Fruit fly (Drosophila melanogaster): ENCODE data around the gene cal1.

Gene cal1

dm6 chr3R:17052465-17053149, 35.5 kb upstream of the cal1 start:
- TF ChIP-seq CG12605 (GFP tag; IDR thresholded peaks at IDR 0.05) (peak; percentile 39; the same call in 1 of the 2 replicates), CG8301 (tag; optimal IDR thresholded peaks at IDR 0.05) (peak; percentile 69), CG8159 (tag; optimal IDR thresholded peaks at IDR 0.05) (peak; percentile 91), Pif1A (GFP tag; optimal IDR thresholded peaks at IDR 0.05) (peak; percentile 81), Pif1B (GFP tag; optimal IDR thresholded peaks at IDR 0.05) (peak; percentile 80), Ets98B (GFP tag; IDR thresholded peaks at IDR 0.05) (no peak), CG13204 (GFP tag; optimal IDR thresholded peaks at IDR 0.05) (peak; percentile 90), CG15710 (tag; optimal IDR thresholded peaks at IDR 0.05) (peak; percentile 88), CG32121 (GFP tag; IDR thresholded peaks at IDR 0.05) (no peak), CG9948 (tag; optimal IDR thresholded peaks at IDR 0.05) (peak; percentile 86), CG17806 (tag; optimal IDR thresholded peaks at IDR 0.05) (peak; percentile 86), Snoo (tag; optimal IDR thresholded peaks at IDR 0.05) (peak; percentile 71), CG10348 (GFP tag; IDR thresholded peaks at IDR 0.05) (no peak), rn (GFP tag; IDR thresholded peaks at IDR 0.05) (no peak), EcR (GFP tag; optimal IDR thresholded peaks at IDR 0.05) (peak; percentile 23), D1 (tag; optimal IDR thresholded peaks at IDR 0.05) (peak; percentile 17), fd96Ca (GFP tag; IDR thresholded peaks at IDR 0.05) (no peak), CG14655 (GFP tag; optimal IDR thresholded peaks at IDR 0.05) (peak; percentile 85), CG34367 (tag; optimal IDR thresholded peaks at IDR 0.05) (peak; percentile 75), CG4496 (GFP tag; IDR thresholded peaks at IDR 0.05) (peak; percentile 69), gl (tag; optimal IDR thresholded peaks at IDR 0.05) (peak; percentile 58)

dm6 chr3R:17053415-17054177, 34.5 kb upstream of the cal1 start, which contains the start of gene Dad:
Gene Dad (plus strand): TSS chr3R:17054007.
- no peak for TF ChIP-seq CG8301 (tag; optimal IDR thresholded peaks at IDR 0.05)
- peak; percentile 4 for TF ChIP-seq CG8159 (tag; optimal IDR thresholded peaks at IDR 0.05)
- peak; percentile 22 for TF ChIP-seq CG15710 (tag; optimal IDR thresholded peaks at IDR 0.05)
- peak; percentile 10 for TF ChIP-seq CG34367 (tag; optimal IDR thresholded peaks at IDR 0.05)
- TF ChIP-seq CG9948 (tag; optimal IDR thresholded peaks at IDR 0.05), result peak; percentile 29
- TF ChIP-seq CG12605 (GFP tag; IDR thresholded peaks at IDR 0.05), result peak; percentile 27; the same call in 1 of the 2 replicates
- TF ChIP-seq CG14655 (GFP tag; optimal IDR thresholded peaks at IDR 0.05), result peak; percentile 5
- peak; percentile 30 for TF ChIP-seq Pif1B (GFP tag; optimal IDR thresholded peaks at IDR 0.05)
- TF ChIP-seq D1 (tag; optimal IDR thresholded peaks at IDR 0.05), result no peak
- TF ChIP-seq Pif1A (GFP tag; optimal IDR thresholded peaks at IDR 0.05), result peak; percentile 39
- TF ChIP-seq CG4496 (GFP tag; IDR thresholded peaks at IDR 0.05), result 0 out of 3 replicates have a peak, but pooled peaks have one; percentile 13
- peak; percentile 41 for TF ChIP-seq CG17806 (tag; optimal IDR thresholded peaks at IDR 0.05)
- no peak for TF ChIP-seq rn (GFP tag; IDR thresholded peaks at IDR 0.05)
- peak; percentile 25 for TF ChIP-seq Snoo (tag; optimal IDR thresholded peaks at IDR 0.05)

dm6 chr3R:17054528-17054927, 33.6 kb upstream of the cal1 start:
- TF ChIP-seq CG10348 (GFP tag; IDR thresholded peaks at IDR 0.05), result no peak
- TF ChIP-seq Pif1A (GFP tag; optimal IDR thresholded peaks at IDR 0.05), result no peak
- TF ChIP-seq Snoo (tag; optimal IDR thresholded peaks at IDR 0.05), result no peak
- TF ChIP-seq Pif1B (GFP tag; optimal IDR thresholded peaks at IDR 0.05), result no peak
- TF ChIP-seq CG17806 (tag; optimal IDR thresholded peaks at IDR 0.05), result no peak
- no peak for TF ChIP-seq EcR (GFP tag; optimal IDR thresholded peaks at IDR 0.05)

- TF ChIP-seq CG9948 (tag; optimal IDR thresholded peaks at IDR 0.05), result no peak
- no peak for TF ChIP-seq fd96Ca (GFP tag; IDR thresholded peaks at IDR 0.05)
- peak; percentile 63 for TF ChIP-seq Snoo (tag; optimal IDR thresholded peaks at IDR 0.05)
- no peak for TF ChIP-seq CG34367 (tag; optimal IDR thresholded peaks at IDR 0.05)
- TF ChIP-seq rn (GFP tag; IDR thresholded peaks at IDR 0.05), result peak; percentile 46; the same call in 1 of the 2 replicates
- TF ChIP-seq Pif1B (GFP tag; optimal IDR thresholded peaks at IDR 0.05), result peak; percentile 60
- peak; percentile 35 for TF ChIP-seq CG14655 (GFP tag; optimal IDR thresholded peaks at IDR 0.05)
- TF ChIP-seq D1 (tag; optimal IDR thresholded peaks at IDR 0.05), result peak; percentile 40
- TF ChIP-seq Ets98B (GFP tag; IDR thresholded peaks at IDR 0.05), result peak; percentile 74; the same call in 1 of the 2 replicates
- TF ChIP-seq CG32121 (GFP tag; IDR thresholded peaks at IDR 0.05), result peak; percentile 60
- peak; percentile 99 for TF ChIP-seq CG13204 (GFP tag; optimal IDR thresholded peaks at IDR 0.05)
- TF ChIP-seq CG12605 (GFP tag; IDR thresholded peaks at IDR 0.05), result peak; percentile 61
- TF ChIP-seq CG15710 (tag; optimal IDR thresholded peaks at IDR 0.05), result peak; percentile 51
- peak; percentile 24 for TF ChIP-seq CG8301 (tag; optimal IDR thresholded peaks at IDR 0.05)
- TF ChIP-seq Pif1A (GFP tag; optimal IDR thresholded peaks at IDR 0.05), result peak; percentile 51
- TF ChIP-seq CG8159 (tag; optimal IDR thresholded peaks at IDR 0.05), result peak; percentile 18
- TF ChIP-seq gl (tag; optimal IDR thresholded peaks at IDR 0.05), result peak; percentile 72
- peak; percentile 74 for TF ChIP-seq CG4496 (GFP tag; IDR thresholded peaks at IDR 0.05)
- TF ChIP-seq EcR (GFP tag; optimal IDR thresholded peaks at IDR 0.05), result peak; percentile 85
- no peak for TF ChIP-seq CG10348 (GFP tag; IDR thresholded peaks at IDR 0.05)
- TF ChIP-seq CG17806 (tag; optimal IDR thresholded peaks at IDR 0.05), result no peak
Measured at dm6 chr3R:17056183-17056904, 31.7 kb upstream of the cal1 start.

- TF ChIP-seq Pif1A (GFP tag; optimal IDR thresholded peaks at IDR 0.05) (peak; percentile 70), Snoo (tag; optimal IDR thresholded peaks at IDR 0.05) (peak; percentile 2), D1 (tag; optimal IDR thresholded peaks at IDR 0.05) (no peak), CG8159 (tag; optimal IDR thresholded peaks at IDR 0.05) (peak; percentile 70), CG32121 (GFP tag; IDR thresholded peaks at IDR 0.05) (no peak; the same call in 1 of the 2 replicates), rn (GFP tag; IDR thresholded peaks at IDR 0.05) (no peak), gl (tag; optimal IDR thresholded peaks at IDR 0.05) (no peak), CG14655 (GFP tag; optimal IDR thresholded peaks at IDR 0.05) (peak; percentile 78), CG12605 (GFP tag; IDR thresholded peaks at IDR 0.05) (peak; percentile 39; the same call in 1 of the 2 replicates), CG34367 (tag; optimal IDR thresholded peaks at IDR 0.05) (peak; percentile 16), CG15710 (tag; optimal IDR thresholded peaks at IDR 0.05) (peak; percentile 44), CG10348 (GFP tag; IDR thresholded peaks at IDR 0.05) (no peak), CG8301 (tag; optimal IDR thresholded peaks at IDR 0.05) (peak; percentile 71), CG13204 (GFP tag; optimal IDR thresholded peaks at IDR 0.05) (no peak), Pif1B (GFP tag; optimal IDR thresholded peaks at IDR 0.05) (peak; percentile 22), CG17806 (tag; optimal IDR thresholded peaks at IDR 0.05) (peak; percentile 52), CG4496 (GFP tag; IDR thresholded peaks at IDR 0.05) (peak; percentile 43), EcR (GFP tag; optimal IDR thresholded peaks at IDR 0.05) (no peak), Ets98B (GFP tag; IDR thresholded peaks at IDR 0.05) (peak; percentile 7; the same call in 1 of the 2 replicates), CG9948 (tag; optimal IDR thresholded peaks at IDR 0.05) (peak; percentile 62), fd96Ca (GFP tag; IDR thresholded peaks at IDR 0.05) (no peak; the same call in 2 of the 3 replicates)
Measured at dm6 chr3R:17056905-17057251, 31.2 kb upstream of the cal1 start.
